Worm (Caenorhabditis elegans): ENCODE data around the gene irld-48.

DNA sequence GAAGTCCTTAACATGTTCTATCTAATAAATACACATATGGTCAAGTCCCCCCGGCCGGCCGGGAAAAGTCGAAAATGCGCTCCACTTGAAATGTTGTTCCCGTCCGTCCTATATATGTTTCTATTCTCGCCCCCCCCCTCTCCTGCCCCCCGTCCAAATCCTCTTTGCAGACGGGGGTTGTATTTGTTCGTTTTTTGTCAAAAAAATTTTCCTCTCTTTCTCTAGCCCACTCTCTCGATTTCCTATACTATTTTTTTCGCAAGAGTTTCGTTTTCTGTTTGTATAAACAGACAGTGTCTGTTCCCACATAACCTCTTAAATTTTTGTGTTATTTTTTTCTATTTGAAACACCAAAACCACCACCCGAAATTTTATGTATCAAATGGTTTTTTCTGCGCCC, 11.2 kb downstream of the irld-48 start:
- TF ChIP-seq ztf-11 (tag; optimal IDR thresholded peaks at IDR 0.05): no peak
- TF ChIP-seq ceh-82 (tag; optimal IDR thresholded peaks at IDR 0.05): no peak
- no peak for TF ChIP-seq dmd-4 (tag; optimal IDR thresholded peaks at IDR 0.05)
- no peak for TF ChIP-seq lin-13 (GFP tag; optimal IDR thresholded peaks at IDR 0.05)
- TF ChIP-seq unc-39 (tag; optimal IDR thresholded peaks at IDR 0.05): no peak
- no peak for TF ChIP-seq ztf-1 (GFP tag; conservative IDR thresholded peaks at IDR 0.05)
- no peak for TF ChIP-seq R02D3.7 (tag; optimal IDR thresholded peaks at IDR 0.05)
- no peak for TF ChIP-seq nhr-77 (tag; optimal IDR thresholded peaks at IDR 0.05)
- TF ChIP-seq nhr-10 (tag; optimal IDR thresholded peaks at IDR 0.05): no peak
- TF ChIP-seq sma-9 (GFP tag; optimal IDR thresholded peaks at IDR 0.05): peak; percentile 8
- TF ChIP-seq sma-9 (tag; optimal IDR thresholded peaks at IDR 0.05): no peak
